Fruit fly (Drosophila melanogaster): ENCODE results near the gene CG42395.

- TF ChIP-seq Myc (optimal IDR thresholded peaks at IDR 0.05) (no peak), h (optimal IDR thresholded peaks at IDR 0.05) (no peak), psq (optimal IDR thresholded peaks at IDR 0.05) (no peak), Sin3A (optimal IDR thresholded peaks at IDR 0.05) (no peak), ttk (optimal IDR thresholded peaks at IDR 0.05) (no peak)
Measured at dm6 chrX:9550565-9551145, 25.4 kb downstream of the CG42395 start, which contains the start of gene CG32700.
